Worm (Caenorhabditis elegans): Measurements from ENCODE around the gene sre-21.

ce11 chrV:17739801-17740200, 33.2 kb downstream of the sre-21 start, which contains the start of gene cutl-4:
- TF ChIP-seq ama-1 (optimal IDR thresholded peaks at IDR 0.05) = no peak
- TF ChIP-seq ceh-36 (tag; optimal IDR thresholded peaks at IDR 0.05) = no peak

All from whole organism, early embryonic.